Fruit fly (Drosophila melanogaster): ENCODE data around the gene CG11854.

CG11854 gene

DNA sequence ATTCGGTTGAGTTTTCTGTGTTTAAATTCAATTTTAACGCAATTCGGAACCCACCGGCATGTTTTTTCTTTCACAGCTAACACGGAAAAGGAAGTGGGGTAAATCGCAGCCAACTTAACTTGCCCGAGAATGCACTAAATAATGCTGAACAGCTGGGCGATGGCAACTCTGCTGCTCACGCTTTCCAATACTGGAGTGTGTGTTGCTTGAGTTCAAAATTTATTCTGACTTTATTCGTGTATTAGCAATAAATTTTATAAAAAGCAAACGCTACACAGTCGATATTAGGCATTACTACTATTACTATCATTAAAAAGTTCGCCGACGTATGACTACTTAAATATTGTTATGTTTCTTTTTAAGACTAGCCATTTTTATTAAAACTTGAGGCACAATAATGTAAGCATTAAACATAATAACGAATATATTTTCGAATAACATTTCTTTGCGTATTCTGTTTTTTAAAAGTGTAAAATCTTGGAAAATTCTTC, 5.6 kb downstream of the CG11854 start, which contains the start of the genes RpS27 and Nup37 (continued):
- peak; percentile 99 for TF ChIP-seq ken (GFP tag; IDR thresholded peaks at IDR 0.05)
- TF ChIP-seq MTF-1 (GFP tag; optimal IDR thresholded peaks at IDR 0.05; ENCODE audit: borderline replicate concordance), result peak; percentile 99
- peak; percentile 98 for TF ChIP-seq mam (GFP tag; optimal IDR thresholded peaks at IDR 0.05)
- TF ChIP-seq Doc2 (GFP tag; IDR thresholded peaks at IDR 0.05), result peak; percentile 94
- peak; percentile 96 for TF ChIP-seq CG32772 (GFP tag; IDR thresholded peaks at IDR 0.05)
- TF ChIP-seq Taf1 (GFP tag; IDR thresholded peaks at IDR 0.05), result peak; percentile 81; the same call in 1 of the 2 replicates
- TF ChIP-seq CG12219 (GFP tag; optimal IDR thresholded peaks at IDR 0.05), result peak; percentile 95
- peak; percentile 92 for TF ChIP-seq CG18011 (GFP tag; optimal IDR thresholded peaks at IDR 0.05)
- peak; percentile 95 for TF ChIP-seq az2 (GFP tag; optimal IDR thresholded peaks at IDR 0.05)
- TF ChIP-seq CG6175 (GFP tag; IDR thresholded peaks at IDR 0.05), result peak; percentile 98
- TF ChIP-seq toy (GFP tag; IDR thresholded peaks at IDR 0.05), result peak; percentile 95
- TF ChIP-seq sug (tag; optimal IDR thresholded peaks at IDR 0.05), result peak; percentile 97
- TF ChIP-seq CG12391 (tag; optimal IDR thresholded peaks at IDR 0.05), result peak; percentile 97
- peak; percentile 99 for TF ChIP-seq CG8089 (GFP tag; optimal IDR thresholded peaks at IDR 0.05)
- TF ChIP-seq CG18262 (tag; optimal IDR thresholded peaks at IDR 0.05), result peak; percentile 91
- TF ChIP-seq slbo (GFP tag; IDR thresholded peaks at IDR 0.05), result peak; percentile 98
- peak; percentile 100 for TF ChIP-seq CG6765 (GFP tag; optimal IDR thresholded peaks at IDR 0.05)
- TF ChIP-seq CG3163 (GFP tag; optimal IDR thresholded peaks at IDR 0.05), result peak; percentile 94
- TF ChIP-seq unc-4 (GFP tag; IDR thresholded peaks at IDR 0.05; ENCODE audit: partially characterized antibody), result 0 out of 2 replicates have a peak, but pooled peaks have one; percentile 21
- TF ChIP-seq maf-S (GFP tag; optimal IDR thresholded peaks at IDR 0.05), result peak; percentile 98
- peak; percentile 100 for TF ChIP-seq B-H2 (GFP tag; optimal IDR thresholded peaks at IDR 0.05)
- peak; percentile 98 for TF ChIP-seq Atf3 (GFP tag; optimal IDR thresholded peaks at IDR 0.05)
- TF ChIP-seq HLH4C (GFP tag; IDR thresholded peaks at IDR 0.05; ENCODE audit: partially characterized antibody), result no peak
- peak; percentile 95 for TF ChIP-seq al (GFP tag; IDR thresholded peaks at IDR 0.05)
- peak; percentile 98 for TF ChIP-seq chn (GFP tag; optimal IDR thresholded peaks at IDR 0.05)
- peak; percentile 96 for TF ChIP-seq lilli (GFP tag; optimal IDR thresholded peaks at IDR 0.05)
- peak; percentile 95 for TF ChIP-seq gsb-n (tag; optimal IDR thresholded peaks at IDR 0.05)
- TF ChIP-seq Abd-B (GFP tag; optimal IDR thresholded peaks at IDR 0.05), result peak; percentile 93
- TF ChIP-seq CG1832 (GFP tag; optimal IDR thresholded peaks at IDR 0.05), result no peak
- peak; percentile 100 for TF ChIP-seq Opbp (GFP tag; IDR thresholded peaks at IDR 0.05; ENCODE audit: partially characterized antibody)
- peak; percentile 99 for TF ChIP-seq pb (GFP tag; optimal IDR thresholded peaks at IDR 0.05)
- TF ChIP-seq CG33213 (GFP tag; optimal IDR thresholded peaks at IDR 0.05), result peak; percentile 99
- TF ChIP-seq CG3838 (GFP tag; optimal IDR thresholded peaks at IDR 0.05), result peak; percentile 98
- peak; percentile 92 for TF ChIP-seq dimm (GFP tag; IDR thresholded peaks at IDR 0.05)
- peak; percentile 94 to 97 for TF ChIP-seq Pdp1 (GFP tag; optimal IDR thresholded peaks at IDR 0.05)
- peak; percentile 94 for TF ChIP-seq CG6683 (GFP tag; optimal IDR thresholded peaks at IDR 0.05)
- TF ChIP-seq row (GFP tag; IDR thresholded peaks at IDR 0.05), result peak; percentile 86
- peak; percentile 86 for TF ChIP-seq bigmax (GFP tag; optimal IDR thresholded peaks at IDR 0.05)
- TF ChIP-seq Antp (GFP tag; optimal IDR thresholded peaks at IDR 0.05), result peak; percentile 98
- TF ChIP-seq peb (GFP tag; IDR thresholded peaks at IDR 0.05), result peak; percentile 89
- TF ChIP-seq scrt (GFP tag; optimal IDR thresholded peaks at IDR 0.05), result peak; percentile 96
- no peak for TF ChIP-seq vnd (GFP tag; IDR thresholded peaks at IDR 0.05; ENCODE audit: partially characterized antibody)
- peak; percentile 98 for TF ChIP-seq HLH54F (GFP tag; optimal IDR thresholded peaks at IDR 0.05)
- peak; percentile 100 for TF ChIP-seq HLHmδ (GFP tag; optimal IDR thresholded peaks at IDR 0.05)
- TF ChIP-seq NfI (GFP tag; optimal IDR thresholded peaks at IDR 0.05), result peak; percentile 100
- peak; percentile 98 for TF ChIP-seq vfl (GFP tag; optimal IDR thresholded peaks at IDR 0.05)
- TF ChIP-seq HLH3B (GFP tag; IDR thresholded peaks at IDR 0.05), result peak; percentile 95
- TF ChIP-seq CG6813 (GFP tag; optimal IDR thresholded peaks at IDR 0.05), result peak; percentile 98
- peak; percentile 99 for TF ChIP-seq NFAT (GFP tag; IDR thresholded peaks at IDR 0.05)
- peak; percentile 98 for TF ChIP-seq CG1792 (GFP tag; optimal IDR thresholded peaks at IDR 0.05)
